Worm (Caenorhabditis elegans) whole organism, young adult: ENCODE results near the gene slc-17.5.

ENCODE experiments used
- F22D6.2 ChIP-seq: sonication (generic microtip); optimal IDR thresholded peaks from 2 replicates; lab custom pipeline; 2016; ENCODE audit warnings: mild to moderate bottlenecking, missing genetic modification characterization, missing compliant biosample characterization
- F33H1.4 ChIP-seq: fragments of 200-800 bp; sonication (Bioruptor generic); IDR thresholded peaks from 2 replicates; pipeline ENCODE4 v1.3.6; 2022; ENCODE audit warnings: missing genetic modification reagents, missing genetic modification characterization, missing compliant biosample characterization
- F37B4.10 ChIP-seq: fragments of 200-800 bp; sonication (Bioruptor generic); IDR thresholded peaks from 2 replicates; pipeline ENCODE4 v1.3.6; 2022; ENCODE audit warnings: missing genetic modification characterization, missing compliant biosample characterization
- F39B2.1 ChIP-seq: fragments of 200-800 bp; sonication (Bioruptor generic); IDR thresholded peaks from 2 replicates; pipeline ENCODE4 v1.3.6; 2022; ENCODE audit warnings: missing genetic modification reagents, missing genetic modification characterization, missing compliant biosample characterization
- F55B11.4 ChIP-seq: sonication (generic microtip); optimal IDR thresholded peaks from 2 replicates; lab custom pipeline; 2016; ENCODE audit warnings: missing compliant biosample characterization, missing genetic modification characterization, borderline replicate concordance; ENCODE audit not compliant: insufficient read depth
- F57C9.4 ChIP-seq: sonication (generic microtip); optimal IDR thresholded peaks from 2 replicates; lab custom pipeline; 2017; ENCODE audit warnings: mild to moderate bottlenecking, missing genetic modification characterization, missing compliant biosample characterization
- T07F8.4 ChIP-seq: sonication (generic microtip); optimal IDR thresholded peaks from 2 replicates; lab custom pipeline; 2016; ENCODE audit warnings: mild to moderate bottlenecking, missing genetic modification characterization, moderate library complexity, missing compliant biosample characterization
- T26A5.8 ChIP-seq: sonication (generic microtip); optimal IDR thresholded peaks from 2 replicates; lab custom pipeline; 2016; ENCODE audit warnings: missing genetic modification characterization, missing compliant biosample characterization
- Y53G8AR.9 ChIP-seq: fragments of 200-800 bp; sonication (Bioruptor generic); conservative IDR thresholded peaks from 2 replicates; pipeline ENCODE4 v1.3.6; 2022; ENCODE audit warnings: missing genetic modification reagents, missing genetic modification characterization, missing compliant biosample characterization
- Y95B8A.8 ChIP-seq: fragments of 200-800 bp; sonication (Bioruptor generic); IDR thresholded peaks from 2 replicates; pipeline ENCODE4 v1.3.6; 2022; ENCODE audit warnings: missing genetic modification reagents, missing genetic modification characterization, missing compliant biosample characterization
- ZK185.1 ChIP-seq: sonication (generic microtip); optimal IDR thresholded peaks from 2 replicates; lab custom pipeline; 2016; ENCODE audit warnings: mild to moderate bottlenecking, missing genetic modification characterization, missing compliant biosample characterization; ENCODE audit not compliant: poor library complexity, severe bottlenecking
- aptf-3 ChIP-seq: fragments of 200-800 bp; sonication (Bioruptor generic); IDR thresholded peaks from 2 replicates; pipeline ENCODE4 v1.3.6; 2022; ENCODE audit warnings: missing genetic modification characterization, missing compliant biosample characterization
- athp-1 ChIP-seq: sonication (generic microtip); optimal IDR thresholded peaks from 2 replicates; lab custom pipeline; 2017; ENCODE audit warnings: mild to moderate bottlenecking, missing genetic modification characterization, missing compliant biosample characterization
- attf-6 ChIP-seq: fragments of 200-800 bp; sonication (Bioruptor generic); IDR thresholded peaks from 2 replicates; pipeline ENCODE4 v1.3.6; 2022; ENCODE audit warnings: missing genetic modification reagents, missing genetic modification characterization, missing compliant biosample characterization
- bed-1 ChIP-seq: fragments of 200-800 bp; sonication (Bioruptor generic); IDR thresholded peaks from 2 replicates; pipeline ENCODE4 v1.3.6; 2022; ENCODE audit warnings: missing genetic modification reagents, missing genetic modification characterization, missing compliant biosample characterization
- cebp-2 ChIP-seq: fragments of 200-800 bp; sonication (Bioruptor generic); IDR thresholded peaks from 2 replicates; pipeline ENCODE4 v1.3.6; 2022; ENCODE audit warnings: missing genetic modification characterization, missing compliant biosample characterization
- ceh-100 ChIP-seq: fragments of 200-800 bp; sonication (Bioruptor generic); IDR thresholded peaks from 2 replicates; pipeline ENCODE4 v1.3.6; 2022; ENCODE audit warnings: missing genetic modification reagents, missing genetic modification characterization, missing compliant biosample characterization
- ceh-58 ChIP-seq: fragments of 200-800 bp; sonication (Bioruptor generic); IDR thresholded peaks from 2 replicates; pipeline ENCODE4 v1.3.6; 2022; ENCODE audit warnings: missing genetic modification characterization, missing compliant biosample characterization
- ceh-91 ChIP-seq: fragments of 200-800 bp; sonication (Bioruptor generic); IDR thresholded peaks from 2 replicates; pipeline ENCODE4 v1.3.6; 2022; ENCODE audit warnings: missing genetic modification reagents, missing genetic modification characterization, missing compliant biosample characterization
- die-1 ChIP-seq: sonication (generic microtip); optimal IDR thresholded peaks from 2 replicates; lab custom pipeline; 2016; ENCODE audit warnings: missing genotype, mild to moderate bottlenecking, missing genetic modification characterization, missing compliant biosample characterization
- dpff-1 ChIP-seq: sonication (generic microtip); optimal IDR thresholded peaks from 2 replicates; lab custom pipeline; 2017; ENCODE audit warnings: mild to moderate bottlenecking, missing genetic modification characterization, missing compliant biosample characterization
- efl-1 ChIP-seq: fragments of 150-350 bp; optimal IDR thresholded peaks from 2 replicates; lab custom pipeline; 2014; ENCODE audit warnings: missing biosample characterization, missing genetic modification reagents, missing genetic modification characterization
- him-1 ChIP-seq: sonication (generic microtip); optimal IDR thresholded peaks from 2 replicates; lab custom pipeline; 2016; ENCODE audit warnings: missing genotype, missing genetic modification reagents, missing genetic modification characterization, missing compliant biosample characterization
- hmg-1.2 ChIP-seq: fragments of 200-800 bp; sonication (Bioruptor generic); IDR thresholded peaks from 2 replicates; pipeline ENCODE4 v1.3.6; 2022; ENCODE audit warnings: missing genetic modification reagents, missing genetic modification characterization, missing compliant biosample characterization
- lag-1 ChIP-seq: fragments of 200-800 bp; sonication (Bioruptor generic); IDR thresholded peaks from 2 replicates; pipeline ENCODE4 v1.3.6; 2022; ENCODE audit warnings: missing genetic modification reagents, missing genetic modification characterization, missing compliant biosample characterization
- let-526 ChIP-seq: fragments of 200-800 bp; sonication (Bioruptor generic); IDR thresholded peaks from 2 replicates; pipeline ENCODE4 v1.3.6; 2022; ENCODE audit warnings: missing genetic modification reagents, missing genetic modification characterization, missing compliant biosample characterization
- let-607 ChIP-seq, 2 experiments: fragments of 200-800 bp in 1 of 2; sonication (Bioruptor generic) in 1 of 2; sonication (generic microtip) in 1 of 2; optimal IDR thresholded peaks; 2 replicates each; lab custom pipeline; 2016 to 2018; ENCODE audit warnings: mild to moderate bottlenecking in 2 of 2, missing compliant biosample characterization in 2 of 2, missing genetic modification characterization in 2 of 2, moderate library complexity in 2 of 2, missing genotype in 1 of 2
- lin-26 ChIP-seq: fragments of 200-800 bp; sonication (Bioruptor generic); IDR thresholded peaks from 2 replicates; pipeline ENCODE4 v1.3.6; 2022; ENCODE audit warnings: missing genetic modification reagents, missing genetic modification characterization, missing compliant biosample characterization
- lin-35 ChIP-seq, 3 experiments: fragments of 150-350 bp in 2 of 3; sonication (generic microtip) in 1 of 3; optimal IDR thresholded peaks; 2 replicates each; lab custom pipeline; 2014 to 2018; ENCODE audit warnings: missing biosample characterization in 3 of 3, missing genetic modification characterization in 3 of 3, missing genetic modification reagents in 3 of 3
- lin-40 ChIP-seq: sonication (generic microtip); optimal IDR thresholded peaks from 2 replicates; lab custom pipeline; 2016; ENCODE audit warnings: missing genetic modification characterization, mild to moderate bottlenecking, missing compliant biosample characterization, missing genotype, missing genetic modification reagents
- lin-54 ChIP-seq: fragments of 200-800 bp; sonication (Bioruptor generic); optimal IDR thresholded peaks from 2 replicates; lab custom pipeline; 2018; ENCODE audit warnings: mild to moderate bottlenecking, missing genetic modification characterization, missing compliant biosample characterization
- madf-10 ChIP-seq: sonication (generic microtip); optimal IDR thresholded peaks from 2 replicates; lab custom pipeline; 2016; ENCODE audit warnings: mild to moderate bottlenecking, missing genetic modification characterization, missing compliant biosample characterization
- madf-3 ChIP-seq: fragments of 200-800 bp; sonication (Bioruptor generic); IDR thresholded peaks from 2 replicates; pipeline ENCODE4 v1.3.6; 2022; ENCODE audit warnings: missing genetic modification reagents, missing genetic modification characterization, missing compliant biosample characterization
- madf-6 ChIP-seq: fragments of 200-800 bp; sonication (Bioruptor generic); IDR thresholded peaks from 2 replicates; pipeline ENCODE4 v1.3.6; 2022; ENCODE audit warnings: missing genetic modification reagents, missing genetic modification characterization, missing compliant biosample characterization
- madf-8 ChIP-seq: fragments of 200-800 bp; sonication (Bioruptor generic); conservative IDR thresholded peaks from 2 replicates; pipeline ENCODE4 v1.3.6; 2022; ENCODE audit warnings: missing genetic modification reagents, missing genetic modification characterization, missing compliant biosample characterization
- mes-4 ChIP-seq: sonication (generic microtip); optimal IDR thresholded peaks from 2 replicates; lab custom pipeline; 2016; ENCODE audit warnings: missing genotype, missing genetic modification characterization, missing compliant biosample characterization
- mxl-1 ChIP-seq: sonication (generic microtip); optimal IDR thresholded peaks from 2 replicates; lab custom pipeline; 2016; ENCODE audit warnings: missing genetic modification characterization, missing compliant biosample characterization
- nfya-1 ChIP-seq: sonication (generic microtip); optimal IDR thresholded peaks from 2 replicates; lab custom pipeline; 2017; ENCODE audit warnings: antibody characterized with exemption, missing compliant biosample characterization, missing genetic modification characterization, borderline replicate concordance; ENCODE audit not compliant: insufficient read depth
- pbrm-1 ChIP-seq: fragments of 200-800 bp; sonication (Bioruptor generic); IDR thresholded peaks from 2 replicates; pipeline ENCODE4 v1.3.6; 2022; ENCODE audit warnings: missing genetic modification reagents, missing genetic modification characterization, missing compliant biosample characterization
- pha-4 ChIP-seq: fragments of 150-350 bp; sonication (generic microtip); optimal IDR thresholded peaks from 2 replicates; lab custom pipeline; 2014; ENCODE audit warnings: missing biosample characterization, missing genetic modification reagents, missing genetic modification characterization
- sea-2 ChIP-seq: fragments of 200-800 bp; sonication (Bioruptor generic); IDR thresholded peaks from 2 replicates; pipeline ENCODE4 v1.3.6; 2022; ENCODE audit warnings: missing genetic modification characterization, missing compliant biosample characterization
- snpc-3.4 ChIP-seq: sonication (generic microtip); optimal IDR thresholded peaks from 2 replicates; lab custom pipeline; 2017; ENCODE audit warnings: missing genetic modification characterization, mild to moderate bottlenecking, missing compliant biosample characterization, antibody characterized with exemption, moderate library complexity, missing genotype, missing genetic modification reagents
- snpc-4 ChIP-seq, 5 experiments: fragments of 150-350 bp in 1 of 5; sonication (generic microtip) in 4 of 5; optimal IDR thresholded peaks; 2 replicates each; lab custom pipeline; 2014 to 2018; ENCODE audit warnings: missing genetic modification characterization in 5 of 5, missing biosample characterization in 3 of 5, antibody characterized with exemption in 2 of 5, mild to moderate bottlenecking in 2 of 5, missing compliant biosample characterization in 2 of 5, missing genotype in 2 of 5, moderate library complexity in 2 of 5, missing genetic modification reagents in 1 of 5
- tlf-1 ChIP-seq: fragments of 200-800 bp; sonication (Bioruptor generic); optimal IDR thresholded peaks from 2 replicates; lab custom pipeline; 2018; ENCODE audit warnings: mild to moderate bottlenecking, missing genetic modification characterization, missing compliant biosample characterization
- zfh-2 ChIP-seq: fragments of 200-800 bp; sonication (Bioruptor generic); conservative IDR thresholded peaks from 2 replicates; pipeline ENCODE4 v1.3.6; 2022; ENCODE audit warnings: missing genetic modification reagents, missing genetic modification characterization, missing compliant biosample characterization
- ztf-28 ChIP-seq: fragments of 200-800 bp; sonication (Bioruptor generic); IDR thresholded peaks from 2 replicates; pipeline ENCODE4 v1.3.6; 2022; ENCODE audit warnings: missing genetic modification reagents, missing genetic modification characterization, missing compliant biosample characterization

Gene slc-17.5

DNA sequence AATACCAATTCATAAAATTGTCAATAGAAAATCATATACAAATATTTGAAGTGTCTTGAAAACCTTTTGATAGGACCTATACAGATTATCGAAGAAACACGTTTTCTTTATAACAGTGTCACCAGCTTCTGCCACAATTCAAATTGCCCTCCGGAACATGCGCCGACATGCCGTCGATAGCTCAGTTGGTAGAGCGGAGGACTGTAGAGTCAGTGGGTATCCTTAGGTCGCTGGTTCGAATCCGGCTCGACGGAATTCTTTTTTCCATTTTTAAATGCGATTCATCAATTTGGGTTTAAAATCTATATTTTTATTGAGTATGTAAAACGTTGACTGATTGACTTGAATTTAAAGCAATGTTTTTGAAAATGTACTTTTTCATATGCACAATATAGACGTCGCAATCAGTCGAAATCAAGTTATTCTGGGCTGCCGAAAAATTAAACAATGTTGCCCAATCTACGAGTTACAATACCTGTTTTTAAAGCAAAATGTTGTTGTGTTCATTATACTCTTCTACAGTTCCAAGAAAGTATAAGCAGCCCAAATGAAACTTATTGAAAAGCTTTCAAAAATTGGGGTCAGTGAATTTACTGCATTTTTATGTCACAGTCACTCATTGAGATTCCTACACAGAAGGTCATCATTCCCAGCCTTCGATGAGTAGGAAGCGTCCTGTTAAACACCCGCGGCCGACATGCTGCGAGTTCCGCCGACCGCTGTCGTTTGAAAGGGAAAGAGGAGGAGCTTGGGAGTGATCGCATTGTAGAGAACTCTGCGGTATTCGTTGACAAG lies 37.2 kb downstream of the slc-17.5 start (continued):
- TF ChIP-seq lin-35 (GFP tag; optimal IDR thresholded peaks at IDR 0.05; lab: Kevin White, UChicago) (peak in 2 of 3 experiments; percentile 42 to 47), snpc-4 (GFP tag; optimal IDR thresholded peaks at IDR 0.05; lab: Kevin White, UChicago) (peak; percentile 99), snpc-4 (tag; optimal IDR thresholded peaks at IDR 0.05; lab: Kevin White, UChicago) (peak; percentile 97 to 100 (median 99)), F33H1.4 (GFP tag; lab: Robert Waterston, UW) (peak; percentile 64), die-1 (tag; lab: Kevin White, UChicago) (peak; percentile 49), madf-6 (peak; percentile 89), Y95B8A.8 (GFP tag; lab: Robert Waterston, UW) (peak; percentile 75; the same call in 1 of the 2 replicates), F55B11.4 (tag; lab: Kevin White, UChicago) (no peak), T26A5.8 (tag; lab: Kevin White, UChicago) (no peak), ceh-58 (GFP tag; lab: Robert Waterston, UW) (no peak), hmg-1.2 (GFP tag; lab: Robert Waterston, UW) (peak; percentile 90), ZK185.1 (tag; lab: Kevin White, UChicago) (peak; percentile 39), cebp-2 (GFP tag; lab: Robert Waterston, UW) (no peak), mes-4 (tag; lab: Kevin White, UChicago) (peak; percentile 29), mxl-1 (tag; lab: Kevin White, UChicago) (peak; percentile 42), T07F8.4 (tag; lab: Kevin White, UChicago) (no peak), dpff-1 (tag; lab: Kevin White, UChicago) (no peak), ztf-28 (GFP tag; lab: Robert Waterston, UW) (no peak), him-1 (peak; percentile 97), ceh-100 (GFP tag; lab: Robert Waterston, UW) (peak; percentile 60; the same call in 1 of the 2 replicates), athp-1 (tag; lab: Kevin White, UChicago) (no peak), F22D6.2 (tag; lab: Kevin White, UChicago) (no peak), zfh-2 (no peak), nfya-1 (tag; lab: Kevin White, UChicago) (no peak), bed-1 (GFP tag; lab: Robert Waterston, UW) (no peak), madf-8 (GFP tag; lab: Robert Waterston, UW) (peak; percentile 53), madf-3 (GFP tag; lab: Robert Waterston, UW) (no peak), efl-1 (peak; percentile 17), lin-40 (tag; lab: Kevin White, UChicago) (peak; percentile 43), attf-6 (GFP tag; lab: Robert Waterston, UW) (peak; percentile 94), F39B2.1 (GFP tag; lab: Robert Waterston, UW) (no peak), aptf-3 (GFP tag; lab: Robert Waterston, UW) (no peak), F57C9.4 (tag; lab: Kevin White, UChicago) (no peak), lin-54 (GFP tag; lab: Kevin White, UChicago) (no peak), pbrm-1 (GFP tag; lab: Robert Waterston, UW) (peak; percentile 98), F37B4.10 (no peak), let-607 (tag; optimal IDR thresholded peaks at IDR 0.05; lab: Kevin White, UChicago) (no peak), pha-4 (tag; lab: Kevin White, UChicago) (no peak), madf-10 (tag; lab: Kevin White, UChicago) (peak; percentile 39), sea-2 (GFP tag; lab: Robert Waterston, UW) (no peak), snpc-3.4 (tag; lab: Kevin White, UChicago) (peak; percentile 97), ceh-91 (GFP tag; lab: Robert Waterston, UW) (0 out of 2 replicates have a peak, but pooled peaks have one; percentile 24), lag-1 (GFP tag; lab: Robert Waterston, UW) (no peak), Y53G8AR.9 (GFP tag; lab: Robert Waterston, UW) (peak; percentile 82), lin-26 (no peak), let-526 (GFP tag; lab: Robert Waterston, UW) (no peak), tlf-1 (GFP tag; lab: Kevin White, UChicago) (peak; percentile 71)
